Worm (Caenorhabditis elegans) whole organism, L4 larva: ENCODE measurements around the gene gsto-2.

Experiments
- ces-1 ChIP-seq: fragments of 150-350 bp; sonication (generic microtip); optimal IDR thresholded peaks from 4 replicates; lab custom pipeline; 2014; ENCODE audit warnings: missing biosample characterization, missing genetic modification reagents, missing genetic modification characterization
- fkh-10 ChIP-seq: fragments of 150-350 bp; optimal IDR thresholded peaks from 2 replicates; lab custom pipeline; 2014; ENCODE audit warnings: missing biosample characterization, missing genetic modification reagents, missing genetic modification characterization

- TF ChIP-seq fkh-10 (GFP tag; lab: Kevin White, UChicago) (no peak), ces-1 (GFP tag; lab: Kevin White, UChicago) (no peak)
Observed at ce11 chrIII:8575359-8576101, 21.0 kb downstream of the gsto-2 start.
